Worm (Caenorhabditis elegans) whole organism, L4 larva: ENCODE measurements around the gene vps-15.
A peak's percentile ranks its signal among the peaks of the same experiment; 100 is the strongest.

Experiments
- F26F4.8 ChIP-seq: fragments of 200-800 bp; sonication (Bioruptor generic); conservative IDR thresholded peaks from 2 replicates; pipeline ENCODE4 v1.3.6; 2022; ENCODE audit warnings: missing genetic modification characterization, missing compliant biosample characterization
- ZK546.5 ChIP-seq, 2 experiments: sonication (generic microtip); optimal IDR thresholded peaks; 2 replicates each; lab custom pipeline; 2017; ENCODE audit warnings: missing biosample characterization in 2 of 2, missing genetic modification characterization in 2 of 2
- aha-1 ChIP-seq: fragments of 150-350 bp; peaks from one replicate; lab custom pipeline; 2014; ENCODE audit warnings: missing biosample characterization, missing genetic modification characterization
- aly-2 ChIP-seq: sonication (generic microtip); optimal IDR thresholded peaks from 2 replicates; lab custom pipeline; 2018; ENCODE audit warnings: missing biosample characterization, missing genetic modification characterization
- ama-1 ChIP-seq: fragments of 150-350 bp; optimal IDR thresholded peaks from 2 replicates; lab custom pipeline; 2014; ENCODE audit warnings: inconsistent platforms, mixed read lengths
- arid-1 ChIP-seq: fragments of 200-800 bp; sonication (Bioruptor generic); conservative IDR thresholded peaks from 2 replicates; pipeline ENCODE4 v1.3.6; 2022; ENCODE audit warnings: missing genetic modification reagents, missing genetic modification characterization, missing compliant biosample characterization
- attf-4 ChIP-seq: sonication (generic microtip); optimal IDR thresholded peaks from 3 replicates; lab custom pipeline; 2017; ENCODE audit warnings: missing biosample characterization, missing genetic modification characterization
- ceh-28 ChIP-seq: fragments of 150-350 bp; optimal IDR thresholded peaks from 2 replicates; lab custom pipeline; 2014; ENCODE audit warnings: missing biosample characterization, missing genetic modification reagents, missing genetic modification characterization
- ceh-44 ChIP-seq: fragments of 200-800 bp; sonication (Bioruptor generic); IDR thresholded peaks from 2 replicates; pipeline ENCODE4 v1.3.6; 2022; ENCODE audit warnings: missing genetic modification reagents, missing genetic modification characterization, missing compliant biosample characterization
- daf-16 ChIP-seq, 3 experiments: sonication (generic microtip); optimal IDR thresholded peaks; 2 replicates each; lab custom pipeline; 2016 to 2017; ENCODE audit warnings: missing genetic modification characterization in 3 of 3, missing genetic modification reagents in 3 of 3, mild to moderate bottlenecking in 2 of 3, missing compliant biosample characterization in 2 of 3, missing biosample characterization in 1 of 3, moderate library complexity in 1 of 3
- daf-8 ChIP-seq: fragments of 200-800 bp; sonication (Bioruptor generic); IDR thresholded peaks from 2 replicates; pipeline ENCODE4 v1.3.6; 2022; ENCODE audit warnings: missing genetic modification characterization, missing compliant biosample characterization
- dmd-6 ChIP-seq: fragments of 200-800 bp; sonication (Bioruptor generic); IDR thresholded peaks from 2 replicates; pipeline ENCODE4 v1.3.6; 2022; ENCODE audit warnings: missing genetic modification reagents, missing genetic modification characterization, missing compliant biosample characterization
- dpl-1 ChIP-seq: fragments of 150-350 bp; optimal IDR thresholded peaks from 2 replicates; lab custom pipeline; 2014; ENCODE audit warnings: missing biosample characterization, missing genetic modification reagents, missing genetic modification characterization
- egl-27 ChIP-seq: sonication (generic microtip); optimal IDR thresholded peaks from 3 replicates; lab custom pipeline; 2017; ENCODE audit warnings: missing biosample characterization, missing genetic modification reagents, missing genetic modification characterization
- egl-43 ChIP-seq: fragments of 200-800 bp; sonication (Bioruptor generic); IDR thresholded peaks from 2 replicates; pipeline ENCODE4 v1.3.6; 2022; ENCODE audit warnings: missing genetic modification reagents, missing genetic modification characterization, missing compliant biosample characterization
- hlh-11 ChIP-seq: fragments of 200-800 bp; sonication (Bioruptor generic); optimal IDR thresholded peaks from 2 replicates; lab custom pipeline; 2018; ENCODE audit warnings: mild to moderate bottlenecking, missing genetic modification characterization, missing compliant biosample characterization
- hlh-30 ChIP-seq: sonication (generic microtip); optimal IDR thresholded peaks from 2 replicates; lab custom pipeline; 2017; ENCODE audit warnings: antibody characterized with exemption, mild to moderate bottlenecking, missing genetic modification characterization, missing compliant biosample characterization; ENCODE audit not compliant: insufficient read depth
- hmg-1.1 ChIP-seq: fragments of 200-800 bp; sonication (Bioruptor generic); IDR thresholded peaks from 2 replicates; pipeline ENCODE4 v1.3.6; 2022; ENCODE audit warnings: missing genetic modification reagents, missing genetic modification characterization, missing compliant biosample characterization
- jun-1 ChIP-seq: fragments of 150-350 bp; optimal IDR thresholded peaks from 2 replicates; lab custom pipeline; 2014; ENCODE audit warnings: missing biosample characterization, missing genetic modification reagents, missing genetic modification characterization
- lim-7 ChIP-seq: fragments of 200-800 bp; sonication (Bioruptor generic); IDR thresholded peaks from 2 replicates; pipeline ENCODE4 v1.3.6; 2022; ENCODE audit warnings: missing genetic modification characterization, missing compliant biosample characterization
- lin-1 ChIP-seq: fragments of 200-800 bp; sonication (Bioruptor generic); IDR thresholded peaks from 2 replicates; pipeline ENCODE4 v1.3.6; 2022; ENCODE audit warnings: missing genetic modification reagents, missing genetic modification characterization, missing compliant biosample characterization
- lin-15B ChIP-seq: fragments of 150-350 bp; sonication (generic microtip); optimal IDR thresholded peaks from 3 replicates; lab custom pipeline; 2014; ENCODE audit warnings: missing biosample characterization, missing genetic modification characterization
- lin-29 ChIP-seq: fragments of 200-800 bp; sonication (Bioruptor generic); IDR thresholded peaks from 2 replicates; pipeline ENCODE4 v1.3.6; 2022; ENCODE audit warnings: missing genetic modification reagents, missing genetic modification characterization, missing compliant biosample characterization
- lsy-2 ChIP-seq, 2 experiments: fragments of 150-350 bp in 1 of 2; sonication (generic microtip) in 1 of 2; optimal IDR thresholded peaks; 2 replicates each; lab custom pipeline; 2014 to 2017; ENCODE audit warnings: missing biosample characterization in 2 of 2, missing genetic modification characterization in 2 of 2
- madf-9 ChIP-seq: fragments of 200-800 bp; sonication (Bioruptor generic); conservative IDR thresholded peaks from 2 replicates; pipeline ENCODE4 v1.3.6; 2022; ENCODE audit warnings: missing genetic modification reagents, missing genetic modification characterization, missing compliant biosample characterization
- mdl-1 ChIP-seq, 2 experiments: fragments of 150-350 bp in 1 of 2; sonication (generic microtip) in 1 of 2; optimal IDR thresholded peaks; 2 replicates each; lab custom pipeline; 2014 to 2017; ENCODE audit warnings: missing biosample characterization in 2 of 2, missing genetic modification characterization in 2 of 2
- mdt-29 ChIP-seq: fragments of 200-800 bp; sonication (Bioruptor generic); IDR thresholded peaks from 2 replicates; pipeline ENCODE4 v1.3.6; 2022; ENCODE audit warnings: missing genetic modification reagents, missing genetic modification characterization, missing compliant biosample characterization
- mep-1 ChIP-seq: fragments of 150-350 bp; sonication (generic microtip); optimal IDR thresholded peaks from 3 replicates; lab custom pipeline; 2014; ENCODE audit warnings: missing biosample characterization, missing genetic modification characterization
- mes-2 ChIP-seq: sonication (generic microtip); optimal IDR thresholded peaks from 2 replicates; lab custom pipeline; 2016; ENCODE audit warnings: missing genotype, mild to moderate bottlenecking, missing genetic modification characterization, missing compliant biosample characterization; ENCODE audit not compliant: poor library complexity, severe bottlenecking
- nhr-25 ChIP-seq: sonication (generic microtip); optimal IDR thresholded peaks from 2 replicates; lab custom pipeline; 2017; ENCODE audit warnings: missing genetic modification characterization, mild to moderate bottlenecking, missing compliant biosample characterization, antibody characterized with exemption, moderate library complexity, borderline replicate concordance; ENCODE audit not compliant: insufficient read depth
- nhr-41 ChIP-seq: fragments of 200-800 bp; sonication (Bioruptor generic); IDR thresholded peaks from 2 replicates; pipeline ENCODE4 v1.3.6; 2022; ENCODE audit warnings: missing genetic modification reagents, missing genetic modification characterization, missing compliant biosample characterization
- nhr-48 ChIP-seq: sonication (generic microtip); optimal IDR thresholded peaks from 2 replicates; lab custom pipeline; 2016; ENCODE audit warnings: mild to moderate bottlenecking, missing genetic modification characterization, missing compliant biosample characterization
- nhr-6 ChIP-seq: fragments of 150-350 bp; optimal IDR thresholded peaks from 2 replicates; lab custom pipeline; 2014; ENCODE audit warnings: missing biosample characterization, missing genetic modification characterization
- nhr-77 ChIP-seq: fragments of 150-350 bp; optimal IDR thresholded peaks from 2 replicates; lab custom pipeline; 2014; ENCODE audit warnings: missing biosample characterization, missing genetic modification characterization
- php-3 ChIP-seq: fragments of 200-800 bp; sonication (Bioruptor generic); IDR thresholded peaks from 2 replicates; pipeline ENCODE4 v1.3.6; 2022; ENCODE audit warnings: missing genetic modification reagents, missing genetic modification characterization, missing compliant biosample characterization
- pqm-1 ChIP-seq: sonication (generic microtip); optimal IDR thresholded peaks from 2 replicates; lab custom pipeline; 2017; ENCODE audit warnings: missing biosample characterization, missing genetic modification characterization
- saeg-2 ChIP-seq: fragments of 200-800 bp; sonication (Bioruptor generic); IDR thresholded peaks from 2 replicates; pipeline ENCODE4 v1.3.6; 2022; ENCODE audit warnings: missing genetic modification reagents, missing genetic modification characterization, missing compliant biosample characterization
- sdz-12 ChIP-seq: fragments of 200-800 bp; sonication (Bioruptor generic); optimal IDR thresholded peaks from 2 replicates; lab custom pipeline; 2018; ENCODE audit warnings: mild to moderate bottlenecking, missing genetic modification characterization, missing compliant biosample characterization
- set-16 ChIP-seq: fragments of 200-800 bp; sonication (Bioruptor generic); IDR thresholded peaks from 2 replicates; pipeline ENCODE4 v1.3.6; 2022; ENCODE audit warnings: missing genetic modification reagents, missing genetic modification characterization, missing compliant biosample characterization
- snpc-1.2 ChIP-seq: fragments of 200-800 bp; sonication (Bioruptor generic); IDR thresholded peaks from 2 replicates; pipeline ENCODE4 v1.3.6; 2022; ENCODE audit warnings: missing genetic modification reagents, missing genetic modification characterization, missing compliant biosample characterization
- spr-1 ChIP-seq: sonication (generic microtip); optimal IDR thresholded peaks from 2 replicates; lab custom pipeline; 2016; ENCODE audit warnings: mild to moderate bottlenecking, missing genetic modification characterization, missing compliant biosample characterization
- spr-3 ChIP-seq: fragments of 200-800 bp; sonication (Bioruptor generic); optimal IDR thresholded peaks from 2 replicates; lab custom pipeline; 2018; ENCODE audit warnings: mild to moderate bottlenecking, missing genetic modification characterization, missing compliant biosample characterization
- tag-97 ChIP-seq: fragments of 200-800 bp; sonication (Bioruptor generic); IDR thresholded peaks from 2 replicates; pipeline ENCODE4 v1.3.6; 2022; ENCODE audit warnings: missing genetic modification characterization, missing compliant biosample characterization
- tra-1 ChIP-seq: fragments of 200-800 bp; sonication (Bioruptor generic); IDR thresholded peaks from 2 replicates; pipeline ENCODE4 v1.3.6; 2022; ENCODE audit warnings: missing genetic modification reagents, missing genetic modification characterization, missing compliant biosample characterization
- unc-130 ChIP-seq: sonication (generic microtip); optimal IDR thresholded peaks from 2 replicates; lab custom pipeline; 2016; ENCODE audit warnings: missing genetic modification reagents, missing genetic modification characterization, missing compliant biosample characterization
- unc-62 ChIP-seq, 3 experiments: fragments of 150-350 bp in 1 of 3; sonication (generic microtip); optimal IDR thresholded peaks in 2 of 3; peaks in 1 of 3; 1 replicate in 1 of 3; 2 replicates in 2 of 3; lab custom pipeline; 2014 to 2017; ENCODE audit warnings: missing biosample characterization in 3 of 3, missing genetic modification characterization in 3 of 3, missing genetic modification reagents in 3 of 3, missing genotype in 1 of 3
- zip-11 ChIP-seq: fragments of 200-800 bp; sonication (Bioruptor generic); IDR thresholded peaks from 2 replicates; pipeline ENCODE4 v1.3.6; 2022; ENCODE audit warnings: missing genetic modification characterization, missing compliant biosample characterization
- zip-2 ChIP-seq: fragments of 150-350 bp; optimal IDR thresholded peaks from 2 replicates; lab custom pipeline; 2014; ENCODE audit warnings: missing biosample characterization, missing genetic modification characterization
- ztf-11 ChIP-seq: fragments of 150-350 bp; optimal IDR thresholded peaks from 2 replicates; lab custom pipeline; 2014; ENCODE audit warnings: missing biosample characterization, missing genetic modification characterization

The vps-15 gene

ce11 chrII:11958793-11959574, 43.3 kb upstream of the vps-15 start (continued):
- 0 out of 2 replicates have a peak, but pooled peaks have one; percentile 17 for TF ChIP-seq mdt-29
- peak; percentile 46; the same call in 1 of the 2 replicates for TF ChIP-seq php-3 (GFP tag; lab: Robert Waterston, UW)
- peak; percentile 68 for TF ChIP-seq mep-1 (tag; lab: Kevin White, UChicago)
- TF ChIP-seq egl-43 = no peak
- 0 out of 2 replicates have a peak, but pooled peaks have one; percentile 48 for TF ChIP-seq madf-9 (GFP tag; lab: Robert Waterston, UW)
- TF ChIP-seq nhr-41 (GFP tag; lab: Robert Waterston, UW) = no peak
- no peak for TF ChIP-seq nhr-77 (tag; lab: Kevin White, UChicago)
- peak; percentile 66; the same call in 1 of the 2 replicates for TF ChIP-seq snpc-1.2 (GFP tag; lab: Robert Waterston, UW)
- no peak for TF ChIP-seq ama-1 (lab: Kevin White, UChicago)
- no peak for TF ChIP-seq ZK546.5 (tag; optimal IDR thresholded peaks at IDR 0.05; lab: Kevin White, UChicago)
- TF ChIP-seq hlh-30 (tag; lab: Kevin White, UChicago) = peak; percentile 31
- no peak for TF ChIP-seq lim-7 (GFP tag; lab: Robert Waterston, UW)
- no peak for TF ChIP-seq ceh-28 (tag; lab: Kevin White, UChicago)
- no peak for TF ChIP-seq lin-1 (GFP tag; lab: Robert Waterston, UW)
- TF ChIP-seq dpl-1 (GFP tag; lab: Kevin White, UChicago) = peak; percentile 33
- no peak for TF ChIP-seq mdl-1 (tag; optimal IDR thresholded peaks at IDR 0.05; lab: Kevin White, UChicago)
- TF ChIP-seq aly-2 (tag; lab: Kevin White, UChicago) = no peak
- peak; percentile 4 for TF ChIP-seq spr-1 (tag; lab: Kevin White, UChicago)
- TF ChIP-seq daf-8 (GFP tag; lab: Robert Waterston, UW) = no peak
- TF ChIP-seq nhr-25 (tag; lab: Kevin White, UChicago) = peak; percentile 33
- 0 out of 2 replicates have a peak, but pooled peaks have one; percentile 34 for TF ChIP-seq arid-1
- no peak for TF ChIP-seq spr-3 (GFP tag; lab: Kevin White, UChicago)
- peak in 1 of 2 experiments; percentile 53 for TF ChIP-seq lsy-2 (tag; optimal IDR thresholded peaks at IDR 0.05; lab: Kevin White, UChicago)
- TF ChIP-seq tra-1 (GFP tag; lab: Robert Waterston, UW) = no peak
- no peak for TF ChIP-seq ceh-44 (GFP tag; lab: Robert Waterston, UW)
- peak; percentile 63 for TF ChIP-seq hlh-11 (tag; lab: Kevin White, UChicago)
- TF ChIP-seq ztf-11 = no peak
- TF ChIP-seq saeg-2 (GFP tag; lab: Robert Waterston, UW) = no peak
- peak; percentile 76 for TF ChIP-seq hmg-1.1 (GFP tag; lab: Robert Waterston, UW)
- TF ChIP-seq pqm-1 (tag; lab: Kevin White, UChicago) = no peak
- TF ChIP-seq zip-11 (GFP tag; lab: Robert Waterston, UW) = no peak
- no peak for TF ChIP-seq lin-15B (tag; lab: Kevin White, UChicago)
- TF ChIP-seq daf-16 (GFP tag; optimal IDR thresholded peaks at IDR 0.05; lab: Kevin White, UChicago) = no peak
- peak; percentile 41 for TF ChIP-seq daf-16 (tag; optimal IDR thresholded peaks at IDR 0.05; lab: Kevin White, UChicago)
- no peak for TF ChIP-seq tag-97
- TF ChIP-seq unc-62 (GFP tag; optimal IDR thresholded peaks at IDR 0.05 in 1 of 2; lab: Kevin White, UChicago) = peak in 1 of 2 experiments; percentile 60
- TF ChIP-seq unc-62 (tag; optimal IDR thresholded peaks at IDR 0.05; lab: Kevin White, UChicago) = no peak
- TF ChIP-seq nhr-48 (tag; lab: Kevin White, UChicago) = no peak
- no peak for TF ChIP-seq sdz-12 (GFP tag; lab: Kevin White, UChicago)
- TF ChIP-seq F26F4.8 (GFP tag; lab: Robert Waterston, UW) = no peak
- no peak for TF ChIP-seq lin-29 (GFP tag; lab: Robert Waterston, UW)
- TF ChIP-seq egl-27 = no peak
- TF ChIP-seq attf-4 (tag; lab: Kevin White, UChicago) = no peak
- no peak for TF ChIP-seq mes-2 (tag; lab: Kevin White, UChicago)
- peak; percentile 73 for TF ChIP-seq aha-1 (tag; lab: Kevin White, UChicago)
- no peak; the same call in 1 of the 2 replicates for TF ChIP-seq dmd-6 (GFP tag; lab: Robert Waterston, UW)
- no peak for TF ChIP-seq nhr-6 (tag; lab: Kevin White, UChicago)
- TF ChIP-seq zip-2 = no peak
- TF ChIP-seq unc-130 = peak; percentile 12
- no peak for TF ChIP-seq jun-1
- no peak for TF ChIP-seq set-16 (GFP tag; lab: Robert Waterston, UW)
